Worm (Caenorhabditis elegans) whole organism, mixed stage, embryonic: ENCODE results near the gene frm-7.

Experiments used
- blmp-1 ChIP-seq: fragments of 150-350 bp; optimal IDR thresholded peaks from 2 replicates; lab custom pipeline; 2014; ENCODE audit warnings: missing biosample characterization, missing genetic modification characterization
- ceh-83 ChIP-seq: fragments of 200-800 bp; sonication (Bioruptor generic); optimal IDR thresholded peaks from 2 replicates; lab custom pipeline; 2018; ENCODE audit warnings: mild to moderate bottlenecking, missing genetic modification characterization, missing compliant biosample characterization
- elt-1 ChIP-seq: sonication (generic microtip); optimal IDR thresholded peaks from 2 replicates; lab custom pipeline; 2017; ENCODE audit warnings: missing genetic modification characterization, mild to moderate bottlenecking, missing compliant biosample characterization, antibody characterized with exemption, moderate library complexity, borderline replicate concordance; ENCODE audit not compliant: insufficient read depth
- elt-3 ChIP-seq: fragments of 150-350 bp; optimal IDR thresholded peaks from 2 replicates; lab custom pipeline; 2014; ENCODE audit warnings: missing biosample characterization, missing genetic modification characterization
- flh-1 ChIP-seq: fragments of 200-800 bp; sonication (Bioruptor generic); optimal IDR thresholded peaks from 2 replicates; lab custom pipeline; 2018; ENCODE audit warnings: mild to moderate bottlenecking, missing genetic modification characterization, moderate library complexity, missing compliant biosample characterization
- lin-13 ChIP-seq: fragments of 150-350 bp; optimal IDR thresholded peaks from 2 replicates; lab custom pipeline; 2014; ENCODE audit warnings: missing biosample characterization, missing genetic modification characterization
- lsy-2 ChIP-seq: fragments of 150-350 bp; optimal IDR thresholded peaks from 2 replicates; lab custom pipeline; 2014; ENCODE audit warnings: missing biosample characterization, missing genetic modification characterization
- nhr-2 ChIP-seq: fragments of 150-350 bp; optimal IDR thresholded peaks from 2 replicates; lab custom pipeline; 2014; ENCODE audit warnings: missing biosample characterization, missing genetic modification characterization
- nhr-237 ChIP-seq: fragments of 150-350 bp; optimal IDR thresholded peaks from 2 replicates; lab custom pipeline; 2014; ENCODE audit warnings: missing biosample characterization, missing genetic modification characterization
- nhr-28 ChIP-seq: fragments of 150-350 bp; optimal IDR thresholded peaks from 2 replicates; lab custom pipeline; 2014; ENCODE audit warnings: missing biosample characterization, missing genetic modification characterization
- nhr-76 ChIP-seq: sonication (generic microtip); optimal IDR thresholded peaks from 2 replicates; lab custom pipeline; 2017; ENCODE audit warnings: missing biosample characterization, missing genetic modification characterization
- pha-4 ChIP-seq: fragments of 150-350 bp; optimal IDR thresholded peaks from 2 replicates; lab custom pipeline; 2018; ENCODE audit warnings: missing biosample characterization, missing genetic modification reagents, missing genetic modification characterization
- tbx-8 ChIP-seq: fragments of 200-800 bp; sonication (Bioruptor generic); optimal IDR thresholded peaks from 2 replicates; lab custom pipeline; 2018; ENCODE audit warnings: mild to moderate bottlenecking, missing genetic modification characterization, moderate library complexity, missing compliant biosample characterization
- ztf-11 ChIP-seq: fragments of 150-350 bp; optimal IDR thresholded peaks from 2 replicates; lab custom pipeline; 2014; ENCODE audit warnings: missing biosample characterization, missing genetic modification characterization

ce11 chrV:12288577-12288976, 13.7 kb upstream of the frm-7 start, which contains the start of gene rskd-1:
- TF ChIP-seq flh-1 (GFP tag; lab: Kevin White, UChicago) (no peak), blmp-1 (tag; lab: Kevin White, UChicago) (no peak), lsy-2 (tag; lab: Kevin White, UChicago) (no peak), nhr-76 (tag; lab: Kevin White, UChicago) (no peak), nhr-28 (tag; lab: Kevin White, UChicago) (no peak), nhr-237 (tag; lab: Kevin White, UChicago) (no peak), pha-4 (tag; lab: Kevin White, UChicago) (peak; percentile 45), elt-1 (no peak), ztf-11 (no peak), nhr-2 (tag; lab: Kevin White, UChicago) (no peak), elt-3 (tag; lab: Kevin White, UChicago) (no peak), ceh-83 (GFP tag; lab: Kevin White, UChicago) (no peak), tbx-8 (GFP tag; lab: Kevin White, UChicago) (no peak), lin-13 (tag; lab: Kevin White, UChicago) (no peak)
